Worm (Caenorhabditis elegans) whole organism, L1 larva: ENCODE measurements around the gene srj-1.

ENCODE experiments used
- C16A3.4 ChIP-seq: fragments of 150-350 bp; optimal IDR thresholded peaks from 2 replicates; lab custom pipeline; 2014; ENCODE audit warnings: missing biosample characterization, missing genetic modification characterization
- C34B4.2 ChIP-seq: sonication (generic microtip); optimal IDR thresholded peaks from 2 replicates; lab custom pipeline; 2017; ENCODE audit warnings: mild to moderate bottlenecking, missing genetic modification characterization, missing compliant biosample characterization
- aha-1 ChIP-seq: fragments of 150-350 bp; optimal IDR thresholded peaks from 2 replicates; lab custom pipeline; 2014; ENCODE audit warnings: missing biosample characterization, missing genetic modification characterization
- blmp-1 ChIP-seq: fragments of 150-350 bp; optimal IDR thresholded peaks from 2 replicates; lab custom pipeline; 2014; ENCODE audit warnings: missing biosample characterization, missing genetic modification characterization
- ceh-63 ChIP-seq: fragments of 200-800 bp; sonication (Bioruptor generic); optimal IDR thresholded peaks from 2 replicates; lab custom pipeline; 2018; ENCODE audit warnings: mild to moderate bottlenecking, missing genetic modification characterization, missing compliant biosample characterization
- ceh-90 ChIP-seq: sonication (generic microtip); optimal IDR thresholded peaks from 2 replicates; lab custom pipeline; 2016; ENCODE audit warnings: missing genetic modification characterization, missing compliant biosample characterization
- dsc-1 ChIP-seq: sonication (generic microtip); optimal IDR thresholded peaks from 2 replicates; lab custom pipeline; 2016; ENCODE audit warnings: mild to moderate bottlenecking, missing genetic modification characterization, missing compliant biosample characterization
- efl-1 ChIP-seq, 4 experiments: fragments of 150-350 bp; optimal IDR thresholded peaks in 3 of 4; peaks in 1 of 4; 1 replicate in 1 of 4; 2 replicates in 3 of 4; lab custom pipeline; 2014; ENCODE audit warnings: missing biosample characterization in 2 of 4, missing genetic modification characterization in 2 of 4, missing genetic modification reagents in 2 of 4
- efl-3 ChIP-seq: fragments of 200-800 bp; sonication (Bioruptor generic); optimal IDR thresholded peaks from 2 replicates; lab custom pipeline; 2018; ENCODE audit warnings: mild to moderate bottlenecking, missing genetic modification characterization, missing compliant biosample characterization
- egl-27 ChIP-seq, 2 experiments: fragments of 150-350 bp in 1 of 2; sonication (generic microtip); optimal IDR thresholded peaks; 3 replicates each; lab custom pipeline; 2017 to 2018; ENCODE audit warnings: missing biosample characterization in 2 of 2, missing genetic modification characterization in 2 of 2, missing genetic modification reagents in 2 of 2
- elt-3 ChIP-seq, 6 experiments: fragments of 150-350 bp in 1 of 6; sonication (generic microtip); optimal IDR thresholded peaks; 2 replicates each; lab custom pipeline; 2017 to 2018; ENCODE audit warnings: missing biosample characterization in 6 of 6, missing genetic modification characterization in 6 of 6, inconsistent platforms in 1 of 6
- irx-1 ChIP-seq: sonication (generic microtip); optimal IDR thresholded peaks from 2 replicates; lab custom pipeline; 2016; ENCODE audit warnings: missing genetic modification characterization, missing compliant biosample characterization
- lin-13 ChIP-seq: fragments of 150-350 bp; optimal IDR thresholded peaks from 2 replicates; lab custom pipeline; 2014; ENCODE audit warnings: missing biosample characterization, missing genetic modification reagents, missing genetic modification characterization
- lin-39 ChIP-seq: fragments of 150-350 bp; optimal IDR thresholded peaks from 2 replicates; lab custom pipeline; 2014; ENCODE audit warnings: missing biosample characterization, missing genetic modification reagents, missing genetic modification characterization
- lsy-2 ChIP-seq, 2 experiments: fragments of 150-350 bp; optimal IDR thresholded peaks; 2 replicates each; lab custom pipeline; 2014; ENCODE audit warnings: missing biosample characterization in 2 of 2, missing genetic modification characterization in 2 of 2
- mab-9 ChIP-seq: fragments of 200-800 bp; sonication (Bioruptor generic); IDR thresholded peaks from 2 replicates; pipeline ENCODE4 v1.3.6; 2022; ENCODE audit warnings: missing genetic modification reagents, missing genetic modification characterization, missing compliant biosample characterization
- mdl-1 ChIP-seq, 2 experiments: fragments of 150-350 bp; optimal IDR thresholded peaks; 2 replicates each; lab custom pipeline; 2014 to 2017; ENCODE audit warnings: missing biosample characterization in 2 of 2, missing genetic modification characterization in 2 of 2, inconsistent platforms in 1 of 2
- mef-2 ChIP-seq: fragments of 150-350 bp; optimal IDR thresholded peaks from 2 replicates; lab custom pipeline; 2014; ENCODE audit warnings: missing biosample characterization, missing genetic modification characterization
- mep-1 ChIP-seq: fragments of 150-350 bp; optimal IDR thresholded peaks from 2 replicates; lab custom pipeline; 2014; ENCODE audit warnings: missing biosample characterization, missing genetic modification characterization
- nhr-20 ChIP-seq: sonication (generic microtip); optimal IDR thresholded peaks from 2 replicates; lab custom pipeline; 2016; ENCODE audit warnings: mild to moderate bottlenecking, missing genetic modification characterization, missing compliant biosample characterization
- nhr-237 ChIP-seq: fragments of 150-350 bp; optimal IDR thresholded peaks from 2 replicates; lab custom pipeline; 2014; ENCODE audit warnings: missing biosample characterization, missing genetic modification characterization
- nhr-28 ChIP-seq: fragments of 150-350 bp; optimal IDR thresholded peaks from 2 replicates; lab custom pipeline; 2014; ENCODE audit warnings: missing biosample characterization, missing genetic modification characterization
- nhr-47 ChIP-seq: sonication (generic microtip); optimal IDR thresholded peaks from 2 replicates; lab custom pipeline; 2016; ENCODE audit warnings: mild to moderate bottlenecking, missing genetic modification characterization, moderate library complexity, missing compliant biosample characterization
- nhr-71 ChIP-seq: sonication (generic microtip); optimal IDR thresholded peaks from 2 replicates; lab custom pipeline; 2016; ENCODE audit warnings: mild to moderate bottlenecking, missing genetic modification characterization, moderate library complexity, missing compliant biosample characterization
- nhr-85 ChIP-seq: sonication (generic microtip); peaks from one replicate; lab custom pipeline; 2016; ENCODE audit warnings: missing genetic modification characterization, inconsistent platforms, missing compliant biosample characterization
- pqm-1 ChIP-seq: sonication (generic microtip); optimal IDR thresholded peaks from 3 replicates; lab custom pipeline; 2017; ENCODE audit warnings: missing biosample characterization, missing genetic modification characterization
- snpc-4 ChIP-seq: fragments of 150-350 bp; optimal IDR thresholded peaks from 2 replicates; lab custom pipeline; 2014; ENCODE audit warnings: missing biosample characterization, missing genetic modification characterization
- snu-23 ChIP-seq: sonication (generic microtip); optimal IDR thresholded peaks from 2 replicates; lab custom pipeline; 2016; ENCODE audit warnings: missing genetic modification characterization, missing compliant biosample characterization
- sox-4 ChIP-seq: sonication (generic microtip); optimal IDR thresholded peaks from 2 replicates; lab custom pipeline; 2016; ENCODE audit warnings: missing genetic modification characterization, missing compliant biosample characterization
- sptf-1 ChIP-seq: fragments of 150-350 bp; optimal IDR thresholded peaks from 2 replicates; lab custom pipeline; 2014; ENCODE audit warnings: missing biosample characterization, missing genetic modification characterization
- tbx-2 ChIP-seq: sonication (generic microtip); optimal IDR thresholded peaks from 2 replicates; lab custom pipeline; 2016; ENCODE audit warnings: missing genetic modification characterization, missing compliant biosample characterization
- unc-130 ChIP-seq: fragments of 150-350 bp; optimal IDR thresholded peaks from 2 replicates; lab custom pipeline; 2017; ENCODE audit warnings: missing biosample characterization, missing genetic modification characterization, inconsistent platforms
- unc-30 ChIP-seq: sonication (generic microtip); optimal IDR thresholded peaks from 2 replicates; lab custom pipeline; 2017; ENCODE audit warnings: missing biosample characterization, missing genetic modification characterization
- unc-98 ChIP-seq: fragments of 200-800 bp; sonication (Bioruptor generic); IDR thresholded peaks from 2 replicates; pipeline ENCODE4 v1.3.6; 2022; ENCODE audit warnings: missing genetic modification characterization, missing compliant biosample characterization
- ztf-4 ChIP-seq: fragments of 150-350 bp; optimal IDR thresholded peaks from 2 replicates; lab custom pipeline; 2014; ENCODE audit warnings: missing biosample characterization, missing genetic modification characterization

Gene srj-1

DNA sequence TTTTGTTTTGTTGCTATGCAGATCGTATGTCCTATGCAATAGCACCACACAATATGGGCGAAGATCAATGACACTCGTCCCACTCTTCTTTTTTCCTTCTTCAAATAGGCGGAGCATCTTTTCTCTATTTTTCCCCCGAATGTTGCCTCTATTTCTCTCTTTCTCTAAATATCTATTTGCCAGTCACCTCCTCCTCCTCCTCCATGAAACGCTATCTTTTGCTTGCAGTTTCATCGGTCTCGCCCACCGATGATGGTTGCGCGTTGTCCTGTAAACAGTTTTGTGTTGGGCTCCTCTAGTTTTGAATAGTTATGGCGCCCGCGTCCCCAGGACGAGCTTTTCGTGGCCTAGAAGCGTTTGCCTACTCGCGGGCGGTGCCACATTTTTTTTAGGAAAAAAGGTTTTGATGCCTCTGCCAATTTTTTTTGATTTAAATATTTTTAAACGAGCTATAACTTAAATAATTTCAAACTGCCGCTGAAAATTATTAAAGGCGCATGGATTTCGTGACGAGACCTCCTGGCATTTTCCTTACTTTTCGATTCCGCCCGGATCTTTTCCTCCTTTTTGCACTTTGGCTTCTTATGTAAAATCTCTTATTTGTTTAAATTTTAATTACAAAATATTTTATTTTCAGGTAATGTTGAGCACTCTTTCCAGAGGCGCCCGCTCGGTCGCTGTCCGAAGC lies 12.5 kb downstream of the srj-1 start, which contains the start of gene gdh-1 (continued):
- TF ChIP-seq mep-1 (tag; lab: Kevin White, UChicago) (peak; percentile 62), lin-13 (GFP tag; lab: Kevin White, UChicago) (no peak), egl-27 (tag; optimal IDR thresholded peaks at IDR 0.05; lab: Kevin White, UChicago) (no peak), irx-1 (tag; lab: Kevin White, UChicago) (no peak)

- TF ChIP-seq mep-1 (tag; lab: Kevin White, UChicago) (no peak), efl-3 (GFP tag; lab: Kevin White, UChicago) (no peak), efl-1 (optimal IDR thresholded peaks at IDR 0.05; lab: Kevin White, UChicago) (no peak), efl-1 (GFP tag; optimal IDR thresholded peaks at IDR 0.05 in 1 of 2; lab: Kevin White, UChicago) (peak in 1 of 2 experiments; percentile 24), lin-39 (tag; lab: Kevin White, UChicago) (no peak)
Observed at ce11 chrIV:11950270-11950669, 15.0 kb downstream of the srj-1 start, which contains the start of gene tbx-36. Gene tbx-36 (plus strand): TSS chrIV:11950570.

ce11 chrIV:11949717-11950116 lies 15.5 kb downstream of the srj-1 start, which contains the start of gene hdl-1:
Gene hdl-1 (minus strand): TSS chrIV:11949817.
- no peak for TF ChIP-seq elt-3 (tag; optimal IDR thresholded peaks at IDR 0.05; lab: Kevin White, UChicago)
- TF ChIP-seq snu-23 (GFP tag; lab: Kevin White, UChicago) = no peak
- TF ChIP-seq nhr-85 (tag; lab: Kevin White, UChicago) = no peak
- TF ChIP-seq C34B4.2 (tag; lab: Kevin White, UChicago) = no peak
- TF ChIP-seq mdl-1 (tag; optimal IDR thresholded peaks at IDR 0.05; lab: Kevin White, UChicago) = no peak
- no peak for TF ChIP-seq aha-1 (tag; lab: Kevin White, UChicago)

DNA sequence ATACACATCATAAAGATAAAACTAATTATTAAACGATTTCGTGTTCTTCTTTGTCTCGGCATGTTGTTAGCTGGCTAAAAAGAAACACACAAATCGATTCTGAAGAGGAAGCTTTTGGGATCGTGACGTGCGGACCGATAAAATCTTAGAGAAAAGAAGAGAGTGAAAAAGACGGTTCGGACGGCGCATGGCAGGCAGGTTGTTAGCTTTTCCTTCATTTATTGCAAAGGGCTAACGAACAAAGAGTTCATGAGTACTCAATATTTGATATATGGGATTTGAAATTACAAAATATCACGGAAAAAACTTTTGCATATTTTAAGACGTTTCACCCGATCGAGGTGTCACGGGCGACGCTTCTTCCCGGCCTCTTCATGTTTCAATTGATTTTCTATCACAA lies 19.6 kb downstream of the srj-1 start, which contains the start of gene ZK829.3:
Gene ZK829.3, minus strand, starts transcription at position 101 of the 400 bp plus-strand sequence.
- TF ChIP-seq unc-98 = no peak
- no peak for TF ChIP-seq dsc-1 (tag; lab: Kevin White, UChicago)
- TF ChIP-seq ceh-90 = no peak
- no peak for TF ChIP-seq ztf-4 (tag; lab: Kevin White, UChicago)
- TF ChIP-seq unc-130 = no peak
- no peak for TF ChIP-seq lin-13 (GFP tag; lab: Kevin White, UChicago)
- no peak for TF ChIP-seq mab-9 (GFP tag; lab: Robert Waterston, UW)
- no peak for TF ChIP-seq C34B4.2 (tag; lab: Kevin White, UChicago)
- no peak for TF ChIP-seq nhr-237 (tag; lab: Kevin White, UChicago)
- TF ChIP-seq snpc-4 (tag; lab: Kevin White, UChicago) = no peak
- no peak for TF ChIP-seq tbx-2 (tag; lab: Kevin White, UChicago)
- no peak for TF ChIP-seq sptf-1
- no peak for TF ChIP-seq sox-4 (tag; lab: Kevin White, UChicago)
- TF ChIP-seq nhr-20 (tag; lab: Kevin White, UChicago) = no peak
- TF ChIP-seq lin-39 (tag; lab: Kevin White, UChicago) = no peak
- no peak for TF ChIP-seq lsy-2 (tag; optimal IDR thresholded peaks at IDR 0.05; lab: Kevin White, UChicago)
- no peak for TF ChIP-seq nhr-47
- TF ChIP-seq blmp-1 (tag; lab: Kevin White, UChicago) = no peak

ce11 chrIV:11942313-11942712 lies 22.9 kb downstream of the srj-1 start, which contains the start of gene ZK829.1:
Gene ZK829.1 (minus strand): TSS chrIV:11942413.
- TF ChIP-seq C34B4.2 (tag; lab: Kevin White, UChicago) (no peak), egl-27 (tag; optimal IDR thresholded peaks at IDR 0.05; lab: Kevin White, UChicago) (no peak), ceh-63 (GFP tag; lab: Kevin White, UChicago) (no peak), mdl-1 (tag; optimal IDR thresholded peaks at IDR 0.05; lab: Kevin White, UChicago) (no peak)

- peak; percentile 47 for TF ChIP-seq snu-23 (GFP tag; lab: Kevin White, UChicago)
- TF ChIP-seq efl-1 (optimal IDR thresholded peaks at IDR 0.05; lab: Kevin White, UChicago) = no peak
- TF ChIP-seq efl-1 (GFP tag; optimal IDR thresholded peaks at IDR 0.05 in 1 of 2; lab: Kevin White, UChicago) = no peak
- TF ChIP-seq unc-30 (tag; lab: Kevin White, UChicago) = no peak
- TF ChIP-seq lin-39 (tag; lab: Kevin White, UChicago) = no peak
- TF ChIP-seq mef-2 = no peak
- TF ChIP-seq nhr-85 (tag; lab: Kevin White, UChicago) = peak; percentile 26
- TF ChIP-seq pqm-1 (tag; lab: Kevin White, UChicago) = no peak
- TF ChIP-seq C16A3.4 = no peak
- peak; percentile 82 for TF ChIP-seq nhr-71 (tag; lab: Kevin White, UChicago)
- TF ChIP-seq nhr-28 = no peak
- no peak for TF ChIP-seq sptf-1
- TF ChIP-seq nhr-20 (tag; lab: Kevin White, UChicago) = peak; percentile 62
Observed at ce11 chrIV:11938554-11938953, 26.7 kb downstream of the srj-1 start.
